Fruit fly (Drosophila melanogaster) whole organism, embryonic: ENCODE measurements around the gene eIF2Bepsilon.

Source experiments
- Adf1 ChIP-seq: fragments of 200-800 bp; sonication (Bioruptor generic); IDR thresholded peaks from 2 replicates; pipeline ENCODE4 v1.3.6; 2022; ENCODE audit warnings: missing biosample characterization, missing genetic modification characterization
- BEAF-32 ChIP-seq: fragments of 200-800 bp; sonication (Bioruptor generic); optimal IDR thresholded peaks from 3 replicates; lab custom pipeline; 2017; ENCODE audit warnings: missing biosample characterization, missing genetic modification characterization, mild to moderate bottlenecking, moderate library complexity, missing genetic modification reagents
- Bteb2 ChIP-seq: fragments of 200-800 bp; sonication (Bioruptor generic); optimal IDR thresholded peaks from 2 replicates; lab custom pipeline; 2016; ENCODE audit warnings: missing biosample characterization, missing genetic modification characterization
- CG10147 ChIP-seq: fragments of 200-800 bp; sonication (Bioruptor generic); optimal IDR thresholded peaks from 2 replicates; lab custom pipeline; 2019; ENCODE audit warnings: missing biosample characterization, mild to moderate bottlenecking, missing genetic modification characterization, moderate library complexity
- CG10366 ChIP-seq: fragments of 200-800 bp; sonication (Bioruptor generic); IDR thresholded peaks from 2 replicates; pipeline ENCODE4 v1.3.6; 2022; ENCODE audit warnings: missing biosample characterization, missing genetic modification characterization
- CG10565 ChIP-seq: fragments of 200-800 bp; sonication (Bioruptor generic); optimal IDR thresholded peaks from 3 replicates; lab custom pipeline; 2016; ENCODE audit warnings: missing biosample characterization, mild to moderate bottlenecking, missing genetic modification characterization
- CG11560 ChIP-seq: fragments of 200-800 bp; sonication (Bioruptor generic); IDR thresholded peaks from 3 replicates; pipeline ENCODE4 v1.3.6; 2022; ENCODE audit warnings: missing biosample characterization, missing genetic modification characterization
- CG12104 ChIP-seq: fragments of 200-800 bp; sonication (Bioruptor generic); optimal IDR thresholded peaks from 3 replicates; lab custom pipeline; 2016; ENCODE audit warnings: missing biosample characterization, missing genetic modification characterization
- CG12659 ChIP-seq: fragments of 200-800 bp; sonication (Bioruptor generic); optimal IDR thresholded peaks from 3 replicates; lab custom pipeline; 2017; ENCODE audit warnings: mild to moderate bottlenecking, missing biosample characterization, missing genetic modification reagents, missing genetic modification characterization
- CG13123 ChIP-seq: fragments of 200-800 bp; sonication (Bioruptor generic); optimal IDR thresholded peaks from 2 replicates; lab custom pipeline; 2016; ENCODE audit warnings: missing biosample characterization, missing genetic modification characterization
- CG13894 ChIP-seq: fragments of 200-800 bp; sonication (Bioruptor generic); optimal IDR thresholded peaks from 3 replicates; lab custom pipeline; 2018; ENCODE audit warnings: missing biosample characterization, mild to moderate bottlenecking, missing genetic modification characterization, moderate library complexity
- CG1603 ChIP-seq: fragments of 200-800 bp; sonication (Bioruptor generic); optimal IDR thresholded peaks from 2 replicates; lab custom pipeline; 2019; ENCODE audit warnings: missing biosample characterization, mild to moderate bottlenecking, missing genetic modification characterization, moderate library complexity
- CG17568 ChIP-seq: fragments of 200-800 bp; sonication (Bioruptor generic); optimal IDR thresholded peaks from 2 replicates; lab custom pipeline; 2018; ENCODE audit warnings: missing biosample characterization, mild to moderate bottlenecking, missing genetic modification characterization, moderate library complexity
- CG18599 ChIP-seq: fragments of 200-800 bp; sonication (Bioruptor generic); optimal IDR thresholded peaks from 3 replicates; lab custom pipeline; 2017; ENCODE audit warnings: missing biosample characterization, missing genetic modification characterization, mild to moderate bottlenecking, moderate library complexity, missing genetic modification reagents
- CG2199 ChIP-seq: fragments of 200-800 bp; sonication (Bioruptor generic); IDR thresholded peaks from 3 replicates; pipeline ENCODE4 v1.3.6; 2022; ENCODE audit warnings: missing biosample characterization, missing genetic modification characterization
- CG2202 ChIP-seq: fragments of 200-800 bp; sonication (Bioruptor generic); optimal IDR thresholded peaks from 2 replicates; lab custom pipeline; 2018; ENCODE audit warnings: missing biosample characterization, mild to moderate bottlenecking, missing genetic modification characterization
- CG3065 ChIP-seq: fragments of 200-800 bp; sonication (Bioruptor generic); optimal IDR thresholded peaks from 2 replicates; lab custom pipeline; 2016; ENCODE audit warnings: missing biosample characterization, missing genetic modification characterization
- CG3163 ChIP-seq: fragments of 200-800 bp; sonication (Bioruptor generic); optimal IDR thresholded peaks from 3 replicates; lab custom pipeline; 2016; ENCODE audit warnings: missing biosample characterization, missing genetic modification characterization
- CG32767 ChIP-seq: fragments of 200-800 bp; sonication (Bioruptor generic); IDR thresholded peaks from 2 replicates; pipeline ENCODE4 v1.3.6; 2022; ENCODE audit warnings: missing biosample characterization, missing genetic modification characterization
- CG4617 ChIP-seq: fragments of 200-800 bp; sonication (Bioruptor generic); optimal IDR thresholded peaks from 3 replicates; lab custom pipeline; 2016; ENCODE audit warnings: missing biosample characterization, missing genetic modification characterization, borderline replicate concordance
- CG4707 ChIP-seq: fragments of 200-800 bp; sonication (Bioruptor generic); optimal IDR thresholded peaks from 2 replicates; lab custom pipeline; 2018; ENCODE audit warnings: missing biosample characterization, mild to moderate bottlenecking, missing genetic modification characterization, moderate library complexity
- CG7963 ChIP-seq: fragments of 200-800 bp; sonication (Bioruptor generic); IDR thresholded peaks from 3 replicates; pipeline ENCODE4 v1.3.6; 2022; ENCODE audit warnings: missing biosample characterization, missing genetic modification characterization; ENCODE audit not compliant: partially characterized antibody
- Dp ChIP-seq: fragments of 200-800 bp; sonication (Bioruptor generic); optimal IDR thresholded peaks from 2 replicates; lab custom pipeline; 2018; ENCODE audit warnings: missing biosample characterization, mild to moderate bottlenecking, missing genetic modification characterization, moderate library complexity
- HLH4C ChIP-seq: fragments of 200-800 bp; sonication (Bioruptor generic); IDR thresholded peaks from 3 replicates; pipeline ENCODE4 v1.3.6; 2022; ENCODE audit warnings: missing biosample characterization, missing genetic modification characterization; ENCODE audit not compliant: partially characterized antibody
- HmgZ ChIP-seq: fragments of 200-800 bp; sonication (Bioruptor generic); optimal IDR thresholded peaks from 2 replicates; lab custom pipeline; 2018; ENCODE audit warnings: missing biosample characterization, mild to moderate bottlenecking, missing genetic modification characterization
- Hmr ChIP-seq: fragments of 200-800 bp; sonication (Bioruptor generic); optimal IDR thresholded peaks from 3 replicates; lab custom pipeline; 2017; ENCODE audit warnings: mild to moderate bottlenecking, missing biosample characterization, missing genetic modification reagents, missing genetic modification characterization
- Oaz ChIP-seq: fragments of 200-800 bp; sonication (Bioruptor generic); IDR thresholded peaks from 2 replicates; pipeline ENCODE4 v1.3.6; 2022; ENCODE audit warnings: missing biosample characterization, missing genetic modification characterization
- Ptx1 ChIP-seq: fragments of 200-800 bp; sonication (Bioruptor generic); IDR thresholded peaks from 2 replicates; pipeline ENCODE4 v1.3.6; 2022; ENCODE audit warnings: missing biosample characterization, missing genetic modification characterization
- aop ChIP-seq: fragments of 200-800 bp; sonication (Bioruptor generic); IDR thresholded peaks from 2 replicates; pipeline ENCODE4 v1.3.6; 2022; ENCODE audit warnings: missing biosample characterization, missing genetic modification characterization
- bcd ChIP-seq: fragments of 200-800 bp; sonication (Bioruptor generic); optimal IDR thresholded peaks from 2 replicates; lab custom pipeline; 2017; ENCODE audit warnings: missing biosample characterization, mild to moderate bottlenecking, missing genetic modification characterization
- crc ChIP-seq: fragments of 200-800 bp; sonication (Bioruptor generic); optimal IDR thresholded peaks from 2 replicates; lab custom pipeline; 2016; ENCODE audit warnings: missing biosample characterization, missing genetic modification characterization
- cwo ChIP-seq: fragments of 200-800 bp; sonication (Bioruptor generic); optimal IDR thresholded peaks from 3 replicates; lab custom pipeline; 2017; ENCODE audit warnings: missing biosample characterization, missing genetic modification characterization, mild to moderate bottlenecking, moderate library complexity, missing genetic modification reagents
- danr ChIP-seq: fragments of 200-800 bp; sonication (Bioruptor generic); IDR thresholded peaks from 2 replicates; pipeline ENCODE4 v1.3.6; 2022; ENCODE audit warnings: missing biosample characterization, missing genetic modification characterization
- exex ChIP-seq: fragments of 200-800 bp; sonication (Bioruptor generic); optimal IDR thresholded peaks from 4 replicates; lab custom pipeline; 2018; ENCODE audit warnings: missing biosample characterization, mild to moderate bottlenecking, missing genetic modification characterization, moderate library complexity
- gcm ChIP-seq: fragments of 200-800 bp; sonication (Bioruptor generic); optimal IDR thresholded peaks from 2 replicates; lab custom pipeline; 2019; ENCODE audit warnings: missing biosample characterization, mild to moderate bottlenecking, missing genetic modification characterization, moderate library complexity
- gem ChIP-seq: fragments of 200-800 bp; sonication (Bioruptor generic); optimal IDR thresholded peaks from 2 replicates; lab custom pipeline; 2019; ENCODE audit warnings: missing biosample characterization, mild to moderate bottlenecking, missing genetic modification characterization, moderate library complexity
- ind ChIP-seq: fragments of 200-800 bp; sonication (Bioruptor generic); optimal IDR thresholded peaks from 3 replicates; lab custom pipeline; 2016; ENCODE audit warnings: missing biosample characterization, missing genetic modification characterization
- lab ChIP-seq: fragments of 200-800 bp; sonication (Bioruptor generic); optimal IDR thresholded peaks from 3 replicates; lab custom pipeline; 2017; ENCODE audit warnings: missing biosample characterization, missing genetic modification characterization, mild to moderate bottlenecking, moderate library complexity, missing genetic modification reagents
- p53 ChIP-seq: fragments of 200-800 bp; sonication (Bioruptor generic); optimal IDR thresholded peaks from 2 replicates; lab custom pipeline; 2016; ENCODE audit warnings: missing biosample characterization, missing genetic modification characterization
- pho ChIP-seq: fragments of 200-800 bp; sonication (Bioruptor generic); optimal IDR thresholded peaks from 2 replicates; lab custom pipeline; 2016; ENCODE audit warnings: missing biosample characterization, missing genetic modification characterization
- sc ChIP-seq, 3 experiments: fragments of >200 bp in 2 of 3; fragments of 200-800 bp in 1 of 3; sonication (Bioruptor generic) in 1 of 3; optimal IDR thresholded peaks; 2 replicates in 2 of 3; 3 replicates in 1 of 3; lab custom pipeline; 2017; ENCODE audit warnings: mild to moderate bottlenecking in 1 of 3, missing biosample characterization in 1 of 3, missing genetic modification characterization in 1 of 3, missing genetic modification reagents in 1 of 3
- sisA ChIP-seq: fragments of 200-800 bp; sonication (Bioruptor generic); IDR thresholded peaks from 2 replicates; pipeline ENCODE4 v1.3.6; 2022; ENCODE audit warnings: missing biosample characterization, missing genetic modification characterization
- slou ChIP-seq: fragments of 200-800 bp; sonication (Bioruptor generic); optimal IDR thresholded peaks from 3 replicates; lab custom pipeline; 2016; ENCODE audit warnings: missing biosample characterization, missing genetic modification characterization
- so ChIP-seq: fragments of 200-800 bp; sonication (Bioruptor generic); IDR thresholded peaks from 3 replicates; pipeline ENCODE4 v1.3.6; 2022; ENCODE audit warnings: missing biosample characterization, missing genetic modification characterization
- tgo ChIP-seq: fragments of 200-800 bp; sonication (Bioruptor generic); IDR thresholded peaks from 3 replicates; pipeline ENCODE4 v1.3.6; 2022; ENCODE audit warnings: missing biosample characterization, missing genetic modification characterization
- unc-4 ChIP-seq: fragments of 200-800 bp; sonication (Bioruptor generic); IDR thresholded peaks from 2 replicates; pipeline ENCODE4 v1.3.6; 2022; ENCODE audit warnings: missing biosample characterization, missing genetic modification characterization; ENCODE audit not compliant: partially characterized antibody
- vfl ChIP-seq: fragments of 200-800 bp; sonication (Bioruptor generic); optimal IDR thresholded peaks from 2 replicates; lab custom pipeline; 2016; ENCODE audit warnings: missing biosample characterization, missing genetic modification characterization

Gene eIF2Bepsilon

DNA sequence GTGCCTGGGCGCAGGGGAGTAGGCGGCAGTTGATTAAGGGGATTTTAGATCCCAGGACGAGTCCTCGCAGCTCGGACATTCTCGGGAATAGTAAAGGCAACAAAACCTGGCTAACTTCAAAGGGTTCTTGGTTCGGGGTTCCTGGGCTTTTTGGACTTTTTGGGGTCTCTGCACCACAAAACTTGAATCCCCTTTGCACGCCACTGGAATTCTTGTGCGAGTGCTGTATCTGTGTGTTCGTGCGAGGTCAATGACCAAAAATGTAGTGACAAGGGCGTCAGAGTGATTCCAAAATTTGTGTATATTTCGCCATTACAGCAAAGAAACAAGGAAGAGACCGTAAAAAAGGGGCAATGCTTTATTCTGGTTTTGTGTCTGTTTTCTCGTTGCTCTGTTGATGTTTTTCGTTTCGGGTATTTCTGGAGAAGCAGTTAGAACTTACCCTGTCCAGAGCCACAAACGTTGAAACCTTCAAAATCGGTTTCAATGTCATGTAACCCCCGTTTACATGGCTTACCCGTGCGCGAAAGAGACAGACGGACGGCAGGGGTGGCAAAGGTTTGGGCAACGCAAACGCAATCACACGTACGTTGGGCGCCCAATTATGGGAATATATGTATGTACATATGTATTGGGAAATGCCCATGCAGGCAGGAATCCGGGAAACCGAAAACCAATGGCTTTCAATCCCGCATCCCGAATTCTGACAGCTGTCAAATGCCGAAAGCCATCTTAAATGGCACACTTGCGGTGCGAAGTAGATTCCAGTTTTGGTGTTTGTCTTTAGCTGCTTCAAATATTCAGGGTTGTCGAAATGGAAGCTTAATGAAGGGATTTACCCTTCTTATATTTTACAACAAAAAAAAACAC lies 21.8 kb upstream of the eIF2Bepsilon start (continued):
- TF ChIP-seq CG2202 (tag; lab: Kevin White, UChicago) (peak; percentile 45), CG10147 (GFP tag; lab: Kevin White, UChicago) (no peak), Bteb2 (no peak), crc (no peak), tgo (GFP tag; lab: Robert Waterston, UW) (peak; percentile 63), p53 (GFP tag; lab: Kevin White, UChicago) (no peak), cwo (GFP tag; lab: Kevin White, UChicago) (no peak), aop (GFP tag; lab: Robert Waterston, UW) (no peak), Ptx1 (GFP tag; lab: Robert Waterston, UW) (peak; percentile 33; the same call in 1 of the 2 replicates), unc-4 (GFP tag; lab: Robert Waterston, UW) (no peak), exex (no peak), CG10565 (GFP tag; lab: Kevin White, UChicago) (no peak), danr (peak; percentile 41; the same call in 1 of the 2 replicates), CG3065 (GFP tag; lab: Kevin White, UChicago) (no peak), CG32767 (GFP tag; lab: Robert Waterston, UW) (0 out of 2 replicates have a peak, but pooled peaks have one; percentile 8), CG2199 (GFP tag; lab: Robert Waterston, UW) (no peak), CG4617 (GFP tag; lab: Kevin White, UChicago) (no peak), slou (no peak), HmgZ (tag; lab: Kevin White, UChicago) (no peak), CG13894 (tag; lab: Kevin White, UChicago) (peak; percentile 47), CG11560 (no peak; the same call in 2 of the 3 replicates), lab (GFP tag; lab: Kevin White, UChicago) (peak; percentile 61), sisA (peak; percentile 67), CG4707 (GFP tag; lab: Kevin White, UChicago) (no peak), bcd (GFP tag; lab: Kevin White, UChicago) (no peak), BEAF-32 (GFP tag; lab: Kevin White, UChicago) (no peak), CG12659 (GFP tag; lab: Kevin White, UChicago) (no peak), so (GFP tag; lab: Robert Waterston, UW) (0 out of 3 replicates have a peak, but pooled peaks have one; percentile 6), CG17568 (peak; percentile 69), Dp (GFP tag; lab: Kevin White, UChicago) (no peak), CG18599 (GFP tag; lab: Kevin White, UChicago) (peak; percentile 77), CG13123 (peak; percentile 11), Oaz (GFP tag; lab: Robert Waterston, UW) (no peak), Hmr (peak; percentile 18), sc (optimal IDR thresholded peaks at IDR 0.05; lab: Kevin White, UChicago) (no peak), sc (GFP tag; optimal IDR thresholded peaks at IDR 0.05; lab: Kevin White, UChicago) (no peak), CG3163 (GFP tag; lab: Kevin White, UChicago) (no peak), gcm (GFP tag; lab: Kevin White, UChicago) (no peak), HLH4C (GFP tag; lab: Robert Waterston, UW) (no peak), CG10366 (peak; percentile 50; the same call in 1 of the 2 replicates), vfl (GFP tag; lab: Kevin White, UChicago) (peak; percentile 24), pho (GFP tag; lab: Kevin White, UChicago) (peak; percentile 14), ind (GFP tag; lab: Kevin White, UChicago) (peak; percentile 66), CG7963 (no peak), gem (peak; percentile 72), CG1603 (peak; percentile 76), CG12104 (GFP tag; lab: Kevin White, UChicago) (no peak), Adf1 (GFP tag; lab: Robert Waterston, UW) (no peak)
